Fruit fly (Drosophila melanogaster): Measurements from ENCODE around the gene Sod1.

The Sod1 gene

DNA sequence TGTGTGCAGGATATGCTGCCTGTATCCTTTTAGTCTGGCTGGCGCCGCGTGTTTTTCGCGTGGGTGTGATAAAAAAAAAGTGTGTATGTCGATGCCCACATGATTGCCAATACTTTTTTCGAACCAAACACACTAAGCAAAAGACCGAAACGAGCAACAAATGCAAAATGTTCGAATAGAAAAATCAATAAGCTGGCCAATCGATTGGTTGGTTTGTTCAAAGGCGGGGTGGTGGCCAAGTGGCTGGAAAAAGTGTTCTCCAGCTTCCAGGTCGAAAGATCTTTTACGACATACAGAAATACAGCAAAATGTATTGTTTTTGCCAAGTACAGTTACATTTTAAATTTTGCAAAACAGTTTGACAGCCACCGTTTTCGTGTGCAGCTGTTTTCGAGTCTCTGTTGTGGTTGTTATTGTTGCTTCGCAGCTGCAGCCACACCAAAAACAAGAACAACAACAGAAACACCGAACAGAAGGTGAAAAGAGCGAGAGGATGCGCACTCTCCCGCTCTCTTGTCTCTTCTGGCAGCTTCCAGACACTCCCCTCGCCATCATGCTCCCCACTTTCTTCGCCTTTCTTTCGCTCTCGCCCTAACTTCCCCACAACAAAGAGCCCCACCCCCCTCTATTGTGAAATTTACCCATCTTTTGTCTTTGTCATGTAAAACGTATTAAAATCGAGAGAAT lies 10.2 kb upstream of the Sod1 start (continued):
- TF ChIP-seq Neu2 (GFP tag; optimal IDR thresholded peaks at IDR 0.05; ENCODE audit: borderline replicate concordance) (no peak), CG2678 (tag; optimal IDR thresholded peaks at IDR 0.05) (no peak), Dp (GFP tag; optimal IDR thresholded peaks at IDR 0.05) (no peak), CG1647 (GFP tag; optimal IDR thresholded peaks at IDR 0.05) (no peak), chn (GFP tag; optimal IDR thresholded peaks at IDR 0.05) (no peak), CG7556 (GFP tag; optimal IDR thresholded peaks at IDR 0.05) (no peak), CG18764 (GFP tag; optimal IDR thresholded peaks at IDR 0.05) (no peak), chinmo (GFP tag; IDR thresholded peaks at IDR 0.05; ENCODE audit: partially characterized antibody) (0 out of 4 replicates have a peak, but pooled peaks have one; percentile 31), usp (GFP tag; optimal IDR thresholded peaks at IDR 0.05) (no peak), crol (GFP tag; IDR thresholded peaks at IDR 0.05) (peak; percentile 96), Hmx (GFP tag; optimal IDR thresholded peaks at IDR 0.05) (no peak), Usf (GFP tag; optimal IDR thresholded peaks at IDR 0.05) (no peak), CG6254 (GFP tag; optimal IDR thresholded peaks at IDR 0.05) (no peak), sd (tag; optimal IDR thresholded peaks at IDR 0.05) (peak; percentile 25), CG3838 (GFP tag; optimal IDR thresholded peaks at IDR 0.05) (no peak), CG6813 (GFP tag; optimal IDR thresholded peaks at IDR 0.05) (no peak), stc (GFP tag; IDR thresholded peaks at IDR 0.05) (no peak), CG8388 (GFP tag; optimal IDR thresholded peaks at IDR 0.05) (no peak), ac (GFP tag; optimal IDR thresholded peaks at IDR 0.05) (peak; percentile 29), z (GFP tag; IDR thresholded peaks at IDR 0.05) (no peak), unc-4 (GFP tag; IDR thresholded peaks at IDR 0.05; ENCODE audit: partially characterized antibody) (no peak), fd96Cb (tag; optimal IDR thresholded peaks at IDR 0.05) (no peak), CG30403 (GFP tag; optimal IDR thresholded peaks at IDR 0.05) (no peak), CG4282 (GFP tag; optimal IDR thresholded peaks at IDR 0.05) (no peak), HLH4C (GFP tag; IDR thresholded peaks at IDR 0.05; ENCODE audit: partially characterized antibody) (0 out of 3 replicates have a peak, but pooled peaks have one; percentile 19), sug (tag; optimal IDR thresholded peaks at IDR 0.05) (no peak), Dfd (GFP tag; optimal IDR thresholded peaks at IDR 0.05) (no peak), wdn (GFP tag; IDR thresholded peaks at IDR 0.05) (no peak), hbn (GFP tag; IDR thresholded peaks at IDR 0.05; ENCODE audit: partially characterized antibody) (no peak), CG8765 (GFP tag; IDR thresholded peaks at IDR 0.05) (no peak), CG18476 (GFP tag; optimal IDR thresholded peaks at IDR 0.05) (no peak), Gsc (GFP tag; IDR thresholded peaks at IDR 0.05) (no peak), wek (GFP tag; optimal IDR thresholded peaks at IDR 0.05) (no peak), pnt (GFP tag; optimal IDR thresholded peaks at IDR 0.05) (no peak), CG7963 (GFP tag; IDR thresholded peaks at IDR 0.05; ENCODE audit: partially characterized antibody) (no peak), grau (tag; optimal IDR thresholded peaks at IDR 0.05) (no peak), Sin3A (optimal IDR thresholded peaks at IDR 0.05) (no peak), CG13424 (tag; optimal IDR thresholded peaks at IDR 0.05) (no peak), exex (tag; optimal IDR thresholded peaks at IDR 0.05) (no peak), Side (GFP tag; optimal IDR thresholded peaks at IDR 0.05) (no peak), eyg (GFP tag; optimal IDR thresholded peaks at IDR 0.05) (no peak), Trl (optimal IDR thresholded peaks at IDR 0.05) (peak; percentile 71 to 88), Trl (GFP tag; optimal IDR thresholded peaks at IDR 0.05) (no peak), CG16863 (GFP tag; optimal IDR thresholded peaks at IDR 0.05) (no peak), CG4360 (GFP tag; IDR thresholded peaks at IDR 0.05) (peak; percentile 84), CG12769 (tag; optimal IDR thresholded peaks at IDR 0.05) (peak; percentile 2), repo (GFP tag; optimal IDR thresholded peaks at IDR 0.05) (no peak), CG43689 (GFP tag; IDR thresholded peaks at IDR 0.05) (no peak), tap (tag; optimal IDR thresholded peaks at IDR 0.05) (no peak), CG1832 (GFP tag; optimal IDR thresholded peaks at IDR 0.05) (peak; percentile 48), sim (GFP tag; IDR thresholded peaks at IDR 0.05) (no peak)

Data from whole organism, embryonic.